Fruit fly (Drosophila melanogaster) whole organism, embryonic: ENCODE data around the gene AstCC.

ENCODE experiments used
- CG11723 ChIP-seq: fragments of 200-800 bp; sonication (Bioruptor generic); optimal IDR thresholded peaks from 2 replicates; lab custom pipeline; 2017; ENCODE audit warnings: missing biosample characterization, mild to moderate bottlenecking, missing genetic modification characterization
- CG12659 ChIP-seq: fragments of 200-800 bp; sonication (Bioruptor generic); optimal IDR thresholded peaks from 3 replicates; lab custom pipeline; 2017; ENCODE audit warnings: mild to moderate bottlenecking, missing biosample characterization, missing genetic modification reagents, missing genetic modification characterization
- CG12942 ChIP-seq: fragments of 200-800 bp; sonication (Bioruptor generic); optimal IDR thresholded peaks from 3 replicates; lab custom pipeline; 2016; ENCODE audit warnings: missing biosample characterization, missing genetic modification characterization
- CG13123 ChIP-seq: fragments of 200-800 bp; sonication (Bioruptor generic); optimal IDR thresholded peaks from 2 replicates; lab custom pipeline; 2016; ENCODE audit warnings: missing biosample characterization, missing genetic modification characterization
- CG14860 ChIP-seq: fragments of 200-800 bp; sonication (Bioruptor generic); IDR thresholded peaks from 3 replicates; pipeline ENCODE4 v1.3.6; 2022; ENCODE audit warnings: missing biosample characterization, missing genetic modification characterization; ENCODE audit not compliant: partially characterized antibody
- CG17361 ChIP-seq: fragments of 200-800 bp; sonication (Bioruptor generic); IDR thresholded peaks from 3 replicates; pipeline ENCODE4 v1.3.6; 2022; ENCODE audit warnings: missing biosample characterization, missing genetic modification characterization
- CG17612 ChIP-seq: fragments of 200-800 bp; sonication (Bioruptor generic); IDR thresholded peaks from 2 replicates; pipeline ENCODE4 v1.3.6; 2022; ENCODE audit warnings: missing biosample characterization, missing genetic modification characterization
- CG17829 ChIP-seq: fragments of 200-800 bp; optimal IDR thresholded peaks from 2 replicates; lab custom pipeline; 2019; ENCODE audit warnings: missing biosample characterization, mild to moderate bottlenecking, missing genetic modification characterization, moderate library complexity
- CG18599 ChIP-seq: fragments of 200-800 bp; sonication (Bioruptor generic); optimal IDR thresholded peaks from 3 replicates; lab custom pipeline; 2017; ENCODE audit warnings: missing biosample characterization, missing genetic modification characterization, mild to moderate bottlenecking, moderate library complexity, missing genetic modification reagents
- CG2120 ChIP-seq: fragments of 200-800 bp; sonication (Bioruptor generic); optimal IDR thresholded peaks from 3 replicates; lab custom pipeline; 2016; ENCODE audit warnings: missing biosample characterization, missing genetic modification characterization
- CG32532 ChIP-seq: fragments of 200-800 bp; sonication (Bioruptor generic); IDR thresholded peaks from 2 replicates; pipeline ENCODE4 v1.3.6; 2022; ENCODE audit warnings: missing biosample characterization, missing genetic modification characterization
- CG43689 ChIP-seq: fragments of 200-800 bp; sonication (Bioruptor generic); IDR thresholded peaks from 2 replicates; pipeline ENCODE4 v1.3.6; 2022; ENCODE audit warnings: missing biosample characterization, missing genetic modification characterization
- CG6683 ChIP-seq: fragments of 200-800 bp; sonication (Bioruptor generic); optimal IDR thresholded peaks from 2 replicates; lab custom pipeline; 2017; ENCODE audit warnings: missing biosample characterization, mild to moderate bottlenecking, missing genetic modification characterization, missing genetic modification reagents
- CG6854 ChIP-seq: fragments of 200-800 bp; sonication (Bioruptor generic); optimal IDR thresholded peaks from 3 replicates; lab custom pipeline; 2017; ENCODE audit warnings: missing biosample characterization, mild to moderate bottlenecking, missing genetic modification characterization
- CG8359 ChIP-seq: fragments of 200-800 bp; sonication (Bioruptor generic); optimal IDR thresholded peaks from 2 replicates; lab custom pipeline; 2017; ENCODE audit warnings: missing biosample characterization, mild to moderate bottlenecking, missing genetic modification characterization, borderline replicate concordance
- CG9932 ChIP-seq: fragments of 200-800 bp; sonication (Bioruptor generic); IDR thresholded peaks from 2 replicates; pipeline ENCODE4 v1.3.6; 2022; ENCODE audit warnings: missing biosample characterization, missing genetic modification characterization
- Dll ChIP-seq: fragments of 200-800 bp; sonication (Bioruptor generic); IDR thresholded peaks from 4 replicates; pipeline ENCODE4 v1.3.6; 2022; ENCODE audit warnings: missing biosample characterization, missing genetic modification characterization; ENCODE audit not compliant: partially characterized antibody
- E2f1 ChIP-seq: fragments of 200-800 bp; sonication (Bioruptor generic); IDR thresholded peaks from 2 replicates; pipeline ENCODE4 v1.3.6; 2022; ENCODE audit warnings: missing biosample characterization, missing genetic modification characterization
- H2.0 ChIP-seq: fragments of 200-800 bp; sonication (Bioruptor generic); IDR thresholded peaks from 2 replicates; pipeline ENCODE4 v1.3.6; 2022; ENCODE audit warnings: missing biosample characterization, missing genetic modification characterization
- Hmx ChIP-seq: fragments of 200-800 bp; sonication (Bioruptor generic); optimal IDR thresholded peaks from 2 replicates; lab custom pipeline; 2016; ENCODE audit warnings: missing biosample characterization, missing genetic modification characterization
- Hr39 ChIP-seq: fragments of >200 bp; optimal IDR thresholded peaks from 2 replicates; lab custom pipeline; 2017
- Hr51 ChIP-seq, 2 experiments: fragments of 200-800 bp; sonication (Bioruptor generic); optimal IDR thresholded peaks; 2 replicates in 1 of 2; 3 replicates in 1 of 2; lab custom pipeline; 2016 to 2018; ENCODE audit warnings: missing biosample characterization in 2 of 2, missing genetic modification characterization in 2 of 2, mild to moderate bottlenecking in 1 of 2, moderate library complexity in 1 of 2
- Lhr ChIP-seq: fragments of 200-800 bp; sonication (Bioruptor generic); optimal IDR thresholded peaks from 3 replicates; lab custom pipeline; 2017; ENCODE audit warnings: mild to moderate bottlenecking, missing biosample characterization, missing genetic modification reagents, missing genetic modification characterization
- MBD-R2 ChIP-seq: fragments of 200-800 bp; sonication (Bioruptor generic); IDR thresholded peaks from 2 replicates; pipeline ENCODE4 v1.3.6; 2022; ENCODE audit warnings: missing biosample characterization, missing genetic modification characterization
- Mad ChIP-seq: fragments of 200-800 bp; sonication (Bioruptor generic); optimal IDR thresholded peaks from 2 replicates; lab custom pipeline; 2016; ENCODE audit warnings: missing biosample characterization, missing genetic modification characterization
- NFAT ChIP-seq: fragments of 200-800 bp; sonication (Bioruptor generic); IDR thresholded peaks from 2 replicates; pipeline ENCODE4 v1.3.6; 2022; ENCODE audit warnings: missing biosample characterization, missing genetic modification characterization
- Nf-YA ChIP-seq: fragments of 200-800 bp; sonication (Bioruptor generic); IDR thresholded peaks from 2 replicates; pipeline ENCODE4 v1.3.6; 2022; ENCODE audit warnings: missing biosample characterization, missing genetic modification characterization
- Pdp1 ChIP-seq, 2 experiments: fragments of 200-800 bp; sonication (Bioruptor generic); optimal IDR thresholded peaks; 3 replicates each; lab custom pipeline; 2016; ENCODE audit warnings: missing biosample characterization in 2 of 2, missing genetic modification characterization in 2 of 2, mild to moderate bottlenecking in 1 of 2, moderate library complexity in 1 of 2
- amos ChIP-seq: fragments of 200-800 bp; sonication (Bioruptor generic); IDR thresholded peaks from 2 replicates; pipeline ENCODE4 v1.3.6; 2022; ENCODE audit warnings: missing biosample characterization, missing genetic modification characterization; ENCODE audit not compliant: partially characterized antibody
- aop ChIP-seq: fragments of 200-800 bp; sonication (Bioruptor generic); IDR thresholded peaks from 2 replicates; pipeline ENCODE4 v1.3.6; 2022; ENCODE audit warnings: missing biosample characterization, missing genetic modification characterization
- bab2 ChIP-seq: fragments of 200-800 bp; sonication (Bioruptor generic); optimal IDR thresholded peaks from 2 replicates; lab custom pipeline; 2016; ENCODE audit warnings: missing biosample characterization, missing genetic modification characterization
- bbx ChIP-seq: fragments of 200-800 bp; sonication (Bioruptor generic); IDR thresholded peaks from 2 replicates; pipeline ENCODE4 v1.3.6; 2022; ENCODE audit warnings: missing biosample characterization, missing genetic modification characterization; ENCODE audit not compliant: partially characterized antibody
- bowl ChIP-seq: fragments of 200-800 bp; sonication (Bioruptor generic); IDR thresholded peaks from 2 replicates; pipeline ENCODE4 v1.3.6; 2022; ENCODE audit warnings: missing biosample characterization, missing genetic modification characterization
- dm ChIP-seq: fragments of 200-800 bp; sonication (Bioruptor generic); optimal IDR thresholded peaks from 3 replicates; lab custom pipeline; 2016; ENCODE audit warnings: missing biosample characterization, missing genetic modification characterization
- fd3F ChIP-seq: fragments of 200-800 bp; sonication (Bioruptor generic); optimal IDR thresholded peaks from 2 replicates; lab custom pipeline; 2018; ENCODE audit warnings: missing biosample characterization, mild to moderate bottlenecking, missing genetic modification characterization, moderate library complexity
- jigr1 ChIP-seq: fragments of 200-800 bp; sonication (Bioruptor generic); IDR thresholded peaks from 3 replicates; pipeline ENCODE4 v1.3.6; 2022; ENCODE audit warnings: missing biosample characterization, missing genetic modification characterization
- jumu ChIP-seq: fragments of 200-800 bp; sonication (Bioruptor generic); optimal IDR thresholded peaks from 3 replicates; lab custom pipeline; 2016; ENCODE audit warnings: missing biosample characterization, missing genetic modification characterization
- lov ChIP-seq, 2 experiments: fragments of 200-800 bp in 1 of 2; fragments of >200 bp in 1 of 2; sonication (Bioruptor generic) in 1 of 2; IDR thresholded peaks in 1 of 2; optimal IDR thresholded peaks in 1 of 2; 2 replicates in 1 of 2; 3 replicates in 1 of 2; pipeline versions ENCODE4 v1.3.6 to Lab custom; 2017 to 2022; ENCODE audit warnings: missing biosample characterization in 1 of 2, missing genetic modification characterization in 1 of 2
- nau ChIP-seq: fragments of 200-800 bp; sonication (Bioruptor generic); optimal IDR thresholded peaks from 3 replicates; lab custom pipeline; 2017; ENCODE audit warnings: missing biosample characterization, mild to moderate bottlenecking, missing genetic modification characterization, missing genetic modification reagents
- pzg ChIP-seq: fragments of 200-800 bp; sonication (Bioruptor generic); optimal IDR thresholded peaks from 3 replicates; lab custom pipeline; 2018; ENCODE audit warnings: missing biosample characterization, mild to moderate bottlenecking, missing genetic modification characterization, moderate library complexity
- rib ChIP-seq: fragments of 200-800 bp; sonication (Bioruptor generic); IDR thresholded peaks from 2 replicates; pipeline ENCODE4 v1.3.6; 2022; ENCODE audit warnings: missing biosample characterization, missing genetic modification characterization
- ro ChIP-seq: fragments of 200-800 bp; sonication (Bioruptor generic); IDR thresholded peaks from 2 replicates; pipeline ENCODE4 v1.3.6; 2022; ENCODE audit warnings: missing biosample characterization, missing genetic modification characterization
- run ChIP-seq: fragments of 200-800 bp; sonication (Bioruptor generic); optimal IDR thresholded peaks from 3 replicates; lab custom pipeline; 2018; ENCODE audit warnings: missing biosample characterization, mild to moderate bottlenecking, missing genetic modification characterization
- schlank ChIP-seq: fragments of 200-800 bp; sonication (Bioruptor generic); optimal IDR thresholded peaks from 2 replicates; lab custom pipeline; 2018; ENCODE audit warnings: missing biosample characterization, mild to moderate bottlenecking, missing genetic modification characterization
- sens ChIP-seq: fragments of 200-800 bp; sonication (Bioruptor generic); peaks from one replicate; lab custom pipeline; 2016; ENCODE audit warnings: missing biosample characterization, missing genetic modification characterization
- slbo ChIP-seq: fragments of 200-800 bp; sonication (Bioruptor generic); IDR thresholded peaks from 2 replicates; pipeline ENCODE4 v1.3.6; 2022; ENCODE audit warnings: missing biosample characterization, missing genetic modification characterization
- sna ChIP-seq: fragments of 200-800 bp; sonication (Bioruptor generic); IDR thresholded peaks from 2 replicates; pipeline ENCODE4 v1.3.6; 2022; ENCODE audit warnings: missing biosample characterization, missing genetic modification characterization; ENCODE audit not compliant: partially characterized antibody
- tgo ChIP-seq: fragments of 200-800 bp; sonication (Bioruptor generic); IDR thresholded peaks from 3 replicates; pipeline ENCODE4 v1.3.6; 2022; ENCODE audit warnings: missing biosample characterization, missing genetic modification characterization
- tll ChIP-seq, 2 experiments: fragments of 200-800 bp in 1 of 2; fragments of >200 bp in 1 of 2; sonication (Bioruptor generic) in 1 of 2; optimal IDR thresholded peaks; 2 replicates each; lab custom pipeline; 2017 to 2019; ENCODE audit warnings: missing biosample characterization in 2 of 2, missing genetic modification characterization in 2 of 2, mild to moderate bottlenecking in 1 of 2, moderate library complexity in 1 of 2
- zfh2 ChIP-seq: fragments of 200-800 bp; sonication (Bioruptor generic); optimal IDR thresholded peaks from 2 replicates; lab custom pipeline; 2016; ENCODE audit warnings: missing biosample characterization, missing genetic modification characterization

AstCC gene

DNA sequence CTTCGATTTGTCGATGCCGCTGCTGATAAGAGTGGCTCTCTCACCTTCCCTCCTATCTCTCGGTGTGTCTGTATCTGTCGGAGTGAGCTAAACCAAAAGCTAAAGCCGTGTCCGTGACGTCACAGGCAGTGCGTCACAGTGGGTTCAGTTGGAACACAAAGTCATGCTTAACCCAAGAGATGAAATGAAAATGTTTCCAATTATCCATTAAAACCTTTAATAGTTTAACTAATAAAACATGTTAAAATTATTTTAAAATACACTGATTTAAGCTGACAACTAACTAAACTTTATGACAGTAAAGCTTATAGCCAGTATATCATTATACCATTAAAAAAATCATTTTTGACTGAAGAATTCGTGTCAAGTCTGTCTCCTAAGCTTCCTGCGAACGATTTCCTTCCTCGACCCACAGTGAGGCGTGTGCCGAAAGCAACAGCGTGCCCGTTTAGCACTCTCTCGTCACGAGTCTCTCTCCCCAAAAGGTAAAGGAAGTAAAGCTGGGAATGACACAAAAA is 28.0 kb upstream of the AstCC start, which contains the start of gene Idua (continued):
- peak; percentile 38 for TF ChIP-seq CG12942 (GFP tag; lab: Kevin White, UChicago)
- TF ChIP-seq lov (optimal IDR thresholded peaks at IDR 0.05; lab: Kevin White, UChicago), result no peak
- TF ChIP-seq lov (GFP tag; IDR thresholded peaks at IDR 0.05; lab: Robert Waterston, UW), result no peak
- TF ChIP-seq jigr1 (GFP tag; lab: Robert Waterston, UW), result 0 out of 3 replicates have a peak, but pooled peaks have one; percentile 32
- peak; percentile 34 for TF ChIP-seq bab2 (GFP tag; lab: Kevin White, UChicago)
- no peak for TF ChIP-seq bbx (GFP tag; lab: Robert Waterston, UW)
- TF ChIP-seq Lhr (GFP tag; lab: Kevin White, UChicago), result no peak
- TF ChIP-seq sens (GFP tag; lab: Kevin White, UChicago), result peak; percentile 90
- no peak for TF ChIP-seq CG11723 (GFP tag; lab: Kevin White, UChicago)
- 0 out of 2 replicates have a peak, but pooled peaks have one; percentile 6 for TF ChIP-seq MBD-R2 (GFP tag; lab: Robert Waterston, UW)
- TF ChIP-seq amos (GFP tag; lab: Robert Waterston, UW), result no peak
- TF ChIP-seq CG8359 (GFP tag; lab: Kevin White, UChicago), result no peak
- no peak for TF ChIP-seq rib (GFP tag; lab: Robert Waterston, UW)
- TF ChIP-seq fd3F (GFP tag; lab: Kevin White, UChicago), result peak; percentile 53
- peak; percentile 58 for TF ChIP-seq CG17829
- TF ChIP-seq NFAT (GFP tag; lab: Robert Waterston, UW), result 0 out of 2 replicates have a peak, but pooled peaks have one; percentile 12
- peak; percentile 83 for TF ChIP-seq CG12659
- peak; percentile 20 for TF ChIP-seq zfh2
- TF ChIP-seq bowl (GFP tag; lab: Robert Waterston, UW), result no peak
- TF ChIP-seq Dll (GFP tag; lab: Robert Waterston, UW), result no peak
- peak in 1 of 2 experiments; percentile 21 for TF ChIP-seq Hr51 (GFP tag; optimal IDR thresholded peaks at IDR 0.05; lab: Kevin White, UChicago)
- peak; percentile 79 for TF ChIP-seq CG32532
- TF ChIP-seq CG43689 (GFP tag; lab: Robert Waterston, UW), result no peak
- no peak for TF ChIP-seq jumu
- peak; percentile 39; the same call in 1 of the 2 replicates for TF ChIP-seq E2f1 (GFP tag; lab: Robert Waterston, UW)
- TF ChIP-seq Hmx, result no peak
- TF ChIP-seq Pdp1 (GFP tag; optimal IDR thresholded peaks at IDR 0.05; lab: Kevin White, UChicago), result peak; percentile 15 to 19
- no peak for TF ChIP-seq ro
- no peak for TF ChIP-seq CG17361 (GFP tag; lab: Robert Waterston, UW)
- no peak for TF ChIP-seq nau (GFP tag; lab: Kevin White, UChicago)
- peak; percentile 29 for TF ChIP-seq run (tag; lab: Kevin White, UChicago)
- TF ChIP-seq slbo (GFP tag; lab: Robert Waterston, UW), result peak; percentile 66
- no peak for TF ChIP-seq dm
- no peak for TF ChIP-seq CG17612 (GFP tag; lab: Robert Waterston, UW)
- TF ChIP-seq sna (GFP tag; lab: Robert Waterston, UW), result no peak
- no peak for TF ChIP-seq aop
- TF ChIP-seq schlank (tag; lab: Kevin White, UChicago), result peak; percentile 28
- TF ChIP-seq Hr39 (lab: Kevin White, UChicago), result no peak
- TF ChIP-seq CG13123 (GFP tag; lab: Kevin White, UChicago), result no peak
- peak; percentile 82 for TF ChIP-seq CG6854 (GFP tag; lab: Kevin White, UChicago)
- no peak for TF ChIP-seq Nf-YA (GFP tag; lab: Robert Waterston, UW)
- peak; percentile 91 for TF ChIP-seq CG18599 (GFP tag; lab: Kevin White, UChicago)
- TF ChIP-seq pzg (GFP tag; lab: Kevin White, UChicago), result no peak
- peak; percentile 79 for TF ChIP-seq CG2120
- peak; percentile 76 for TF ChIP-seq CG6683 (GFP tag; lab: Kevin White, UChicago)
- TF ChIP-seq Mad (GFP tag; lab: Kevin White, UChicago), result no peak
- TF ChIP-seq CG14860, result no peak
- peak; percentile 47 for TF ChIP-seq CG9932 (GFP tag; lab: Robert Waterston, UW)
- TF ChIP-seq H2.0 (GFP tag; lab: Robert Waterston, UW), result peak; percentile 31; the same call in 1 of the 2 replicates
- TF ChIP-seq tgo (GFP tag; lab: Robert Waterston, UW), result peak; percentile 57
- no peak for TF ChIP-seq tll (GFP tag; optimal IDR thresholded peaks at IDR 0.05; lab: Kevin White, UChicago)
